Worm (Caenorhabditis elegans): ENCODE data around the gene pqn-68.

- TF ChIP-seq aly-1 (tag; optimal IDR thresholded peaks at IDR 0.05) (no peak), tbx-37 (GFP tag; conservative IDR thresholded peaks at IDR 0.05) (no peak)
Observed at ce11 chrV:12968555-12968954, 16.1 kb downstream of the pqn-68 start, which contains the start of gene lin-46.
